Worm (Caenorhabditis elegans): ENCODE measurements around the gene btb-17.

- TF ChIP-seq pha-4 (tag; optimal IDR thresholded peaks at IDR 0.05): no peak
- TF ChIP-seq tbp1 (GFP tag; optimal IDR thresholded peaks at IDR 0.05): peak; percentile 67
- TF ChIP-seq egrh-3 (GFP tag; IDR thresholded peaks at IDR 0.05): no peak
Observed at ce11 chrII:3264704-3265103, 30.5 kb upstream of the btb-17 start.
